Fruit fly (Drosophila melanogaster): ENCODE results near the gene Cht7.

The Cht7 gene

dm6 chr3L:3106908-3107821 lies at the start of gene Cht7 (continued):
- TF ChIP-seq Hsf (GFP tag; optimal IDR thresholded peaks at IDR 0.05) (peak; percentile 82), ro (GFP tag; IDR thresholded peaks at IDR 0.05) (peak; percentile 61; the same call in 1 of the 2 replicates), CG10431 (GFP tag; optimal IDR thresholded peaks at IDR 0.05) (peak; percentile 69), CG1529 (GFP tag; optimal IDR thresholded peaks at IDR 0.05) (peak; percentile 89), corto (GFP tag; optimal IDR thresholded peaks at IDR 0.05) (peak; percentile 39), abd-A (tag; optimal IDR thresholded peaks at IDR 0.05) (peak; percentile 56), CG2678 (tag; optimal IDR thresholded peaks at IDR 0.05) (peak; percentile 91), CG18011 (GFP tag; optimal IDR thresholded peaks at IDR 0.05) (peak; percentile 49), Chrac-16 (GFP tag; optimal IDR thresholded peaks at IDR 0.05) (peak; percentile 83), CG10565 (GFP tag; optimal IDR thresholded peaks at IDR 0.05) (no peak), da (GFP tag; optimal IDR thresholded peaks at IDR 0.05) (no peak), CG6791 (GFP tag; IDR thresholded peaks at IDR 0.05; ENCODE audit: partially characterized antibody) (no peak), slp2 (GFP tag; optimal IDR thresholded peaks at IDR 0.05) (peak; percentile 57), D19A (tag; optimal IDR thresholded peaks at IDR 0.05) (peak; percentile 76), CG11085 (GFP tag; IDR thresholded peaks at IDR 0.05) (peak; percentile 50; the same call in 1 of the 2 replicates), Adf1 (GFP tag; IDR thresholded peaks at IDR 0.05) (peak; percentile 90), aop (GFP tag; IDR thresholded peaks at IDR 0.05) (no peak), dati (GFP tag; IDR thresholded peaks at IDR 0.05) (peak; percentile 14; the same call in 1 of the 2 replicates), B-H2 (GFP tag; optimal IDR thresholded peaks at IDR 0.05) (peak; percentile 53), stc (GFP tag; IDR thresholded peaks at IDR 0.05) (peak; percentile 83), Deaf1 (tag; optimal IDR thresholded peaks at IDR 0.05) (peak; percentile 61), peb (GFP tag; IDR thresholded peaks at IDR 0.05) (peak; percentile 65), Mes4 (GFP tag; optimal IDR thresholded peaks at IDR 0.05) (peak; percentile 51), CG6175 (GFP tag; IDR thresholded peaks at IDR 0.05) (0 out of 3 replicates have a peak, but pooled peaks have one; percentile 10), CG3407 (GFP tag; optimal IDR thresholded peaks at IDR 0.05) (peak; percentile 76), grau (tag; optimal IDR thresholded peaks at IDR 0.05) (peak; percentile 91), Jarid2 (GFP tag; optimal IDR thresholded peaks at IDR 0.05) (peak; percentile 64), zfh1 (GFP tag; IDR thresholded peaks at IDR 0.05) (peak; percentile 84), Atf-2 (GFP tag; optimal IDR thresholded peaks at IDR 0.05) (peak; percentile 66), esg (GFP tag; conservative IDR thresholded peaks at IDR 0.05) (peak; percentile 79), CG30431 (GFP tag; optimal IDR thresholded peaks at IDR 0.05) (peak; percentile 68), gsb (GFP tag; IDR thresholded peaks at IDR 0.05) (peak; percentile 71), CG2129 (GFP tag; IDR thresholded peaks at IDR 0.05; ENCODE audit: partially characterized antibody) (no peak), fd3F (GFP tag; optimal IDR thresholded peaks at IDR 0.05) (peak; percentile 78), CG8359 (GFP tag; optimal IDR thresholded peaks at IDR 0.05; ENCODE audit: borderline replicate concordance) (peak; percentile 56), CG17612 (GFP tag; IDR thresholded peaks at IDR 0.05) (peak; percentile 64), pita (GFP tag; optimal IDR thresholded peaks at IDR 0.05) (no peak), jumu (GFP tag; optimal IDR thresholded peaks at IDR 0.05) (peak; percentile 57), CG8290 (GFP tag; optimal IDR thresholded peaks at IDR 0.05) (peak; percentile 13), CG8290 (tag; optimal IDR thresholded peaks at IDR 0.05) (peak; percentile 11 to 37), CG4424 (GFP tag; optimal IDR thresholded peaks at IDR 0.05) (peak; percentile 77), CG12942 (GFP tag; optimal IDR thresholded peaks at IDR 0.05) (peak; percentile 68), HLH4C (GFP tag; IDR thresholded peaks at IDR 0.05; ENCODE audit: partially characterized antibody) (no peak), sens-2 (GFP tag; IDR thresholded peaks at IDR 0.05) (peak; percentile 54; the same call in 1 of the 2 replicates), Max (GFP tag; optimal IDR thresholded peaks at IDR 0.05) (peak; percentile 68), hb (GFP tag; IDR thresholded peaks at IDR 0.05; ENCODE audit: partially characterized antibody) (no peak), CG2120 (GFP tag; optimal IDR thresholded peaks at IDR 0.05) (peak; percentile 84), cas (GFP tag; IDR thresholded peaks at IDR 0.05) (0 out of 2 replicates have a peak, but pooled peaks have one; percentile 17), CG33213 (GFP tag; optimal IDR thresholded peaks at IDR 0.05) (peak; percentile 63)

Data from whole organism, embryonic.